Fruit fly (Drosophila melanogaster): ENCODE results near the gene CG6621.

CG6621 gene

dm6 chr3R:10868427-10868962 is 24.8 kb downstream of the CG6621 start, which contains the start of the genes SelR and Tsp86D (continued):
- TF ChIP-seq CG8924 (tag; optimal IDR thresholded peaks at IDR 0.05) (peak; percentile 64), Lim3 (GFP tag; IDR thresholded peaks at IDR 0.05) (no peak), CG10366 (GFP tag; IDR thresholded peaks at IDR 0.05) (no peak), Side (GFP tag; optimal IDR thresholded peaks at IDR 0.05) (no peak), CG14860 (GFP tag; IDR thresholded peaks at IDR 0.05; ENCODE audit: partially characterized antibody) (peak; percentile 53; the same call in 2 of the 3 replicates), NK7.1 (GFP tag; optimal IDR thresholded peaks at IDR 0.05) (no peak), usp (GFP tag; optimal IDR thresholded peaks at IDR 0.05) (no peak), Trl (optimal IDR thresholded peaks at IDR 0.05) (no peak), Trl (GFP tag; optimal IDR thresholded peaks at IDR 0.05) (no peak), jing (GFP tag; optimal IDR thresholded peaks at IDR 0.05) (no peak), lbe (GFP tag; optimal IDR thresholded peaks at IDR 0.05) (no peak), Ptx1 (GFP tag; IDR thresholded peaks at IDR 0.05) (peak; percentile 21; the same call in 1 of the 2 replicates), CG17829 (tag; optimal IDR thresholded peaks at IDR 0.05) (peak; percentile 75), CG6813 (GFP tag; optimal IDR thresholded peaks at IDR 0.05) (no peak), CG13296 (GFP tag; optimal IDR thresholded peaks at IDR 0.05) (peak; percentile 73), Nf-YB (GFP tag; optimal IDR thresholded peaks at IDR 0.05) (peak; percentile 7), slbo (GFP tag; IDR thresholded peaks at IDR 0.05) (no peak), CG1024 (GFP tag; IDR thresholded peaks at IDR 0.05) (no peak), zfh1 (GFP tag; IDR thresholded peaks at IDR 0.05) (no peak), CG18262 (tag; optimal IDR thresholded peaks at IDR 0.05) (peak; percentile 16), E2f2 (GFP tag; IDR thresholded peaks at IDR 0.05) (peak; percentile 7; the same call in 1 of the 2 replicates), CG11093 (GFP tag; IDR thresholded peaks at IDR 0.05) (no peak), lilli (GFP tag; optimal IDR thresholded peaks at IDR 0.05) (peak; percentile 10), CG9932 (GFP tag; IDR thresholded peaks at IDR 0.05) (no peak), HLH4C (GFP tag; IDR thresholded peaks at IDR 0.05; ENCODE audit: partially characterized antibody) (peak; percentile 48; the same call in 1 of the 3 replicates), CG9215 (GFP tag; IDR thresholded peaks at IDR 0.05) (no peak), CG16779 (GFP tag; IDR thresholded peaks at IDR 0.05) (no peak), CG14014 (GFP tag; IDR thresholded peaks at IDR 0.05) (no peak), dan (GFP tag; IDR thresholded peaks at IDR 0.05) (no peak), salm (tag; optimal IDR thresholded peaks at IDR 0.05) (peak; percentile 69), CG12659 (GFP tag; optimal IDR thresholded peaks at IDR 0.05) (peak; percentile 64), btn (GFP tag; optimal IDR thresholded peaks at IDR 0.05) (no peak), Jarid2 (GFP tag; optimal IDR thresholded peaks at IDR 0.05) (peak; percentile 47), D19B (GFP tag; optimal IDR thresholded peaks at IDR 0.05) (no peak), CG9609 (GFP tag; optimal IDR thresholded peaks at IDR 0.05) (no peak), kay (GFP tag; optimal IDR thresholded peaks at IDR 0.05) (no peak), CG11560 (tag; IDR thresholded peaks at IDR 0.05) (no peak), CG14710 (tag; optimal IDR thresholded peaks at IDR 0.05) (peak; percentile 65), corto (GFP tag; optimal IDR thresholded peaks at IDR 0.05) (no peak), CG12744 (GFP tag; optimal IDR thresholded peaks at IDR 0.05) (peak; percentile 35), sug (tag; optimal IDR thresholded peaks at IDR 0.05) (peak; percentile 95), Sry-δ (GFP tag; optimal IDR thresholded peaks at IDR 0.05) (peak; percentile 69), CG1792 (GFP tag; optimal IDR thresholded peaks at IDR 0.05) (no peak), C15 (GFP tag; IDR thresholded peaks at IDR 0.05) (no peak), CG32767 (GFP tag; IDR thresholded peaks at IDR 0.05) (peak; percentile 45; the same call in 1 of the 2 replicates), CG17802 (tag; optimal IDR thresholded peaks at IDR 0.05) (no peak), chn (GFP tag; optimal IDR thresholded peaks at IDR 0.05) (no peak), Oaz (GFP tag; IDR thresholded peaks at IDR 0.05) (no peak), nom (GFP tag; optimal IDR thresholded peaks at IDR 0.05) (peak; percentile 9), CG9727 (GFP tag; optimal IDR thresholded peaks at IDR 0.05) (peak; percentile 42), CG7556 (GFP tag; optimal IDR thresholded peaks at IDR 0.05) (no peak), CG10543 (GFP tag; optimal IDR thresholded peaks at IDR 0.05) (peak; percentile 67)
